Fruit fly (Drosophila melanogaster) whole organism, embryonic: ENCODE results near the gene Vha68-3.

ENCODE experiments used
- Abd-B ChIP-seq: fragments of 200-800 bp; sonication (Bioruptor generic); optimal IDR thresholded peaks from 2 replicates; lab custom pipeline; 2018; ENCODE audit warnings: missing biosample characterization, mild to moderate bottlenecking, missing genetic modification characterization, moderate library complexity
- BtbVII ChIP-seq: fragments of 200-800 bp; sonication (Bioruptor generic); optimal IDR thresholded peaks from 3 replicates; lab custom pipeline; 2017; ENCODE audit warnings: missing biosample characterization, mild to moderate bottlenecking, missing genetic modification characterization
- Bteb2 ChIP-seq: fragments of 200-800 bp; sonication (Bioruptor generic); optimal IDR thresholded peaks from 2 replicates; lab custom pipeline; 2016; ENCODE audit warnings: missing biosample characterization, missing genetic modification characterization
- CG11696 ChIP-seq: fragments of 200-800 bp; sonication (Bioruptor generic); IDR thresholded peaks from 2 replicates; pipeline ENCODE4 v1.3.6; 2022; ENCODE audit warnings: missing biosample characterization, missing genetic modification characterization
- CG13424 ChIP-seq: fragments of 200-800 bp; sonication (Bioruptor generic); optimal IDR thresholded peaks from 2 replicates; lab custom pipeline; 2019; ENCODE audit warnings: missing biosample characterization, mild to moderate bottlenecking, missing genetic modification characterization, moderate library complexity
- CG14441 ChIP-seq: fragments of 200-800 bp; sonication (Bioruptor generic); IDR thresholded peaks from 2 replicates; pipeline ENCODE4 v1.3.6; 2022; ENCODE audit warnings: missing biosample characterization, missing genetic modification characterization
- CG15011 ChIP-seq: fragments of 200-800 bp; sonication (Bioruptor generic); optimal IDR thresholded peaks from 3 replicates; lab custom pipeline; 2018; ENCODE audit warnings: missing biosample characterization, mild to moderate bottlenecking, missing genetic modification characterization
- CG15269 ChIP-seq: fragments of 200-800 bp; sonication (Bioruptor generic); optimal IDR thresholded peaks from 2 replicates; lab custom pipeline; 2018; ENCODE audit warnings: missing biosample characterization, mild to moderate bottlenecking, missing genetic modification characterization, moderate library complexity
- CG1602 ChIP-seq: fragments of 200-800 bp; sonication (Bioruptor generic); optimal IDR thresholded peaks from 3 replicates; lab custom pipeline; 2016; ENCODE audit warnings: missing biosample characterization, missing genetic modification characterization
- CG16863 ChIP-seq: fragments of 200-800 bp; sonication (Bioruptor generic); optimal IDR thresholded peaks from 3 replicates; lab custom pipeline; 2016; ENCODE audit warnings: missing biosample characterization, missing genetic modification characterization
- CG30403 ChIP-seq: fragments of 200-800 bp; sonication (Bioruptor generic); optimal IDR thresholded peaks from 3 replicates; lab custom pipeline; 2016; ENCODE audit warnings: missing biosample characterization, missing genetic modification characterization
- CG3065 ChIP-seq: fragments of 200-800 bp; sonication (Bioruptor generic); optimal IDR thresholded peaks from 2 replicates; lab custom pipeline; 2016; ENCODE audit warnings: missing biosample characterization, missing genetic modification characterization
- CG31441 ChIP-seq: fragments of 200-800 bp; sonication (Bioruptor generic); IDR thresholded peaks from 2 replicates; pipeline ENCODE4 v1.3.6; 2022; ENCODE audit warnings: missing biosample characterization, missing genetic modification characterization
- CG3281 ChIP-seq: fragments of 200-800 bp; sonication (Bioruptor generic); optimal IDR thresholded peaks from 3 replicates; lab custom pipeline; 2017; ENCODE audit warnings: missing biosample characterization, mild to moderate bottlenecking, missing genetic modification characterization
- CG34376 ChIP-seq: fragments of 200-800 bp; sonication (Bioruptor generic); optimal IDR thresholded peaks from 2 replicates; lab custom pipeline; 2018; ENCODE audit warnings: missing biosample characterization, mild to moderate bottlenecking, missing genetic modification characterization
- CG7839 ChIP-seq: fragments of 200-800 bp; sonication (Bioruptor generic); optimal IDR thresholded peaks from 3 replicates; lab custom pipeline; 2018; ENCODE audit warnings: missing biosample characterization, mild to moderate bottlenecking, missing genetic modification characterization, moderate library complexity
- CG9817 ChIP-seq: fragments of 200-800 bp; sonication (Bioruptor generic); optimal IDR thresholded peaks from 2 replicates; lab custom pipeline; 2018; ENCODE audit warnings: missing biosample characterization, mild to moderate bottlenecking, missing genetic modification characterization, moderate library complexity
- CHES-1-like ChIP-seq: fragments of 200-800 bp; sonication (Bioruptor generic); optimal IDR thresholded peaks from 2 replicates; lab custom pipeline; 2016; ENCODE audit warnings: missing biosample characterization, missing genetic modification characterization
- Dref ChIP-seq: fragments of 200-800 bp; sonication (Bioruptor generic); IDR thresholded peaks from 2 replicates; pipeline ENCODE4 v1.3.6; 2022; ENCODE audit warnings: missing biosample characterization, missing genetic modification characterization
- ERR ChIP-seq: fragments of 200-800 bp; sonication (Bioruptor generic); optimal IDR thresholded peaks from 2 replicates; lab custom pipeline; 2016; ENCODE audit warnings: missing biosample characterization, missing genetic modification characterization
- Eip74EF ChIP-seq, 2 experiments: fragments of 200-800 bp in 1 of 2; fragments of >200 bp in 1 of 2; sonication (Bioruptor generic) in 1 of 2; optimal IDR thresholded peaks; 2 replicates each; lab custom pipeline; 2017 to 2019; ENCODE audit warnings: missing biosample characterization in 2 of 2, missing genetic modification characterization in 2 of 2, mild to moderate bottlenecking in 1 of 2, moderate library complexity in 1 of 2
- HmgD ChIP-seq: fragments of 200-800 bp; sonication (Bioruptor generic); optimal IDR thresholded peaks from 3 replicates; lab custom pipeline; 2016; ENCODE audit warnings: missing biosample characterization, missing genetic modification characterization
- Hmr ChIP-seq: fragments of 200-800 bp; sonication (Bioruptor generic); optimal IDR thresholded peaks from 3 replicates; lab custom pipeline; 2017; ENCODE audit warnings: mild to moderate bottlenecking, missing biosample characterization, missing genetic modification reagents, missing genetic modification characterization
- Hr3 ChIP-seq: fragments of 200-800 bp; sonication (Bioruptor generic); optimal IDR thresholded peaks from 3 replicates; lab custom pipeline; 2016; ENCODE audit warnings: missing biosample characterization, missing genetic modification characterization
- Hr51 ChIP-seq, 2 experiments: fragments of 200-800 bp; sonication (Bioruptor generic); optimal IDR thresholded peaks; 2 replicates in 1 of 2; 3 replicates in 1 of 2; lab custom pipeline; 2016 to 2018; ENCODE audit warnings: missing biosample characterization in 2 of 2, missing genetic modification characterization in 2 of 2, mild to moderate bottlenecking in 1 of 2, moderate library complexity in 1 of 2
- NFAT ChIP-seq: fragments of 200-800 bp; sonication (Bioruptor generic); IDR thresholded peaks from 2 replicates; pipeline ENCODE4 v1.3.6; 2022; ENCODE audit warnings: missing biosample characterization, missing genetic modification characterization
- Oli ChIP-seq: fragments of 200-800 bp; sonication (Bioruptor generic); optimal IDR thresholded peaks from 2 replicates; lab custom pipeline; 2018; ENCODE audit warnings: missing biosample characterization, mild to moderate bottlenecking, missing genetic modification characterization, moderate library complexity
- Ptx1 ChIP-seq: fragments of 200-800 bp; sonication (Bioruptor generic); IDR thresholded peaks from 2 replicates; pipeline ENCODE4 v1.3.6; 2022; ENCODE audit warnings: missing biosample characterization, missing genetic modification characterization
- Sry-δ ChIP-seq: fragments of 200-800 bp; sonication (Bioruptor generic); optimal IDR thresholded peaks from 2 replicates; lab custom pipeline; 2016; ENCODE audit warnings: missing biosample characterization, missing genetic modification characterization
- bbx ChIP-seq: fragments of 200-800 bp; sonication (Bioruptor generic); IDR thresholded peaks from 2 replicates; pipeline ENCODE4 v1.3.6; 2022; ENCODE audit warnings: missing biosample characterization, missing genetic modification characterization; ENCODE audit not compliant: partially characterized antibody
- bsh ChIP-seq, 2 experiments: fragments of 200-800 bp; sonication (Bioruptor generic); optimal IDR thresholded peaks; 2 replicates each; lab custom pipeline; 2017 to 2018; ENCODE audit warnings: mild to moderate bottlenecking in 2 of 2, missing biosample characterization in 2 of 2, missing genetic modification characterization in 2 of 2, moderate library complexity in 1 of 2
- cwo ChIP-seq: fragments of 200-800 bp; sonication (Bioruptor generic); optimal IDR thresholded peaks from 3 replicates; lab custom pipeline; 2017; ENCODE audit warnings: missing biosample characterization, missing genetic modification characterization, mild to moderate bottlenecking, moderate library complexity, missing genetic modification reagents
- esg ChIP-seq: fragments of 200-800 bp; sonication (Bioruptor generic); conservative IDR thresholded peaks from 2 replicates; pipeline ENCODE4 v1.3.6; 2022; ENCODE audit warnings: missing biosample characterization, missing genetic modification characterization
- fd96Cb ChIP-seq: fragments of 200-800 bp; sonication (Bioruptor generic); optimal IDR thresholded peaks from 2 replicates; lab custom pipeline; 2018; ENCODE audit warnings: missing biosample characterization, mild to moderate bottlenecking, missing genetic modification characterization, moderate library complexity
- gem ChIP-seq: fragments of 200-800 bp; sonication (Bioruptor generic); optimal IDR thresholded peaks from 2 replicates; lab custom pipeline; 2019; ENCODE audit warnings: missing biosample characterization, mild to moderate bottlenecking, missing genetic modification characterization, moderate library complexity
- grau ChIP-seq: fragments of 200-800 bp; optimal IDR thresholded peaks from 3 replicates; lab custom pipeline; 2019; ENCODE audit warnings: missing biosample characterization, mild to moderate bottlenecking, missing genetic modification characterization, moderate library complexity
- knrl ChIP-seq: fragments of 200-800 bp; sonication (Bioruptor generic); IDR thresholded peaks from 3 replicates; pipeline ENCODE4 v1.3.6; 2022; ENCODE audit warnings: missing biosample characterization, missing genetic modification characterization; ENCODE audit not compliant: partially characterized antibody
- lab ChIP-seq: fragments of 200-800 bp; sonication (Bioruptor generic); optimal IDR thresholded peaks from 3 replicates; lab custom pipeline; 2017; ENCODE audit warnings: missing biosample characterization, missing genetic modification characterization, mild to moderate bottlenecking, moderate library complexity, missing genetic modification reagents
- lilli ChIP-seq: fragments of 200-800 bp; sonication (Bioruptor generic); optimal IDR thresholded peaks from 3 replicates; lab custom pipeline; 2016; ENCODE audit warnings: missing biosample characterization, missing genetic modification characterization
- nmo ChIP-seq: fragments of 200-800 bp; sonication (Bioruptor generic); optimal IDR thresholded peaks from 2 replicates; lab custom pipeline; 2018; ENCODE audit warnings: missing biosample characterization, mild to moderate bottlenecking, missing genetic modification characterization, moderate library complexity
- pb ChIP-seq: fragments of 200-800 bp; sonication (Bioruptor generic); optimal IDR thresholded peaks from 3 replicates; lab custom pipeline; 2016; ENCODE audit warnings: missing biosample characterization, missing genetic modification characterization
- prd ChIP-seq, 3 experiments: fragments of >200 bp in 2 of 3; fragments of 200-800 bp in 1 of 3; sonication (Bioruptor generic) in 1 of 3; optimal IDR thresholded peaks in 2 of 3; IDR thresholded peaks in 1 of 3; 2 replicates in 2 of 3; 3 replicates in 1 of 3; pipeline versions ENCODE4 v1.3.6 to Lab custom; 2017 to 2022; ENCODE audit warnings: missing biosample characterization in 1 of 3, missing genetic modification characterization in 1 of 3
- row ChIP-seq: fragments of 200-800 bp; sonication (Bioruptor generic); IDR thresholded peaks from 3 replicates; pipeline ENCODE4 v1.3.6; 2022; ENCODE audit warnings: missing biosample characterization, missing genetic modification characterization
- slbo ChIP-seq: fragments of 200-800 bp; sonication (Bioruptor generic); IDR thresholded peaks from 2 replicates; pipeline ENCODE4 v1.3.6; 2022; ENCODE audit warnings: missing biosample characterization, missing genetic modification characterization
- sob ChIP-seq: fragments of 200-800 bp; sonication (Bioruptor generic); IDR thresholded peaks from 2 replicates; pipeline ENCODE4 v1.3.6; 2022; ENCODE audit warnings: missing biosample characterization, missing genetic modification characterization
- tin ChIP-seq: fragments of 200-800 bp; sonication (Bioruptor generic); optimal IDR thresholded peaks from 3 replicates; lab custom pipeline; 2016; ENCODE audit warnings: missing biosample characterization, missing genetic modification characterization
- ttk ChIP-seq: fragments of 200-800 bp; sonication (Bioruptor generic); IDR thresholded peaks from 2 replicates; pipeline ENCODE4 v2.1.2; 2022; ENCODE audit warnings: missing biosample characterization, missing genetic modification characterization
- tx ChIP-seq: fragments of 200-800 bp; sonication (Bioruptor generic); optimal IDR thresholded peaks from 2 replicates; lab custom pipeline; 2016; ENCODE audit warnings: missing biosample characterization, missing genetic modification characterization
- zf30C ChIP-seq: fragments of 200-800 bp; sonication (Bioruptor generic); optimal IDR thresholded peaks from 3 replicates; lab custom pipeline; 2018; ENCODE audit warnings: missing biosample characterization, mild to moderate bottlenecking, missing genetic modification characterization

Gene Vha68-3

DNA sequence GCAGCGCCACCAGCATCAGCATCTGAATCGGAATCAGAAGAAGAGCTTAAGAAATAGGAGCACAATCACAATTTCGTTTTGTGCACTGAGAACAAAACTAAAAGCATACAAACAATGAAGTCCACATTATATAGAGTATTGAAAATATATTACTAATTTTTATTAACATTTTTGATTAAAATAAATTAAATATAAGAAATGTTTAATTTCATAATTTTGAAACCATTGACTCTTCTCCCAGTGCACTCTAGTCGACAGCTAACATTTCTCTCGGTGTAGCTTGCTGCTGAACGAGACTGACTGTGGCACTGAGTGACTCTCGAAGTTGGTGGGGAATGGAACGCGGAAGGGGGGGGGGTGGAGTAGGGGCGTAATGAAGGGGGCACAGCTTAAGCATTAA, 27.9 kb upstream of the Vha68-3 start (continued):
- TF ChIP-seq Eip74EF (GFP tag; optimal IDR thresholded peaks at IDR 0.05; lab: Kevin White, UChicago) (no peak), Sry-δ (no peak), Hmr (GFP tag; lab: Kevin White, UChicago) (peak; percentile 34), Ptx1 (GFP tag; lab: Robert Waterston, UW) (peak; percentile 25; the same call in 1 of the 2 replicates), CG3065 (GFP tag; lab: Kevin White, UChicago) (no peak), CG13424 (tag; lab: Kevin White, UChicago) (peak; percentile 1), Bteb2 (GFP tag; lab: Kevin White, UChicago) (no peak), CG34376 (GFP tag; lab: Kevin White, UChicago) (no peak), CG11696 (GFP tag; lab: Robert Waterston, UW) (0 out of 2 replicates have a peak, but pooled peaks have one; percentile 19), CG15269 (tag; lab: Kevin White, UChicago) (peak; percentile 48), row (GFP tag; lab: Robert Waterston, UW) (peak; percentile 59; the same call in 2 of the 3 replicates), lilli (GFP tag; lab: Kevin White, UChicago) (no peak), CG3281 (GFP tag; lab: Kevin White, UChicago) (peak; percentile 25), cwo (GFP tag; lab: Kevin White, UChicago) (peak; percentile 5), nmo (GFP tag; lab: Kevin White, UChicago) (peak; percentile 21), HmgD (GFP tag; lab: Kevin White, UChicago) (no peak), grau (tag; lab: Kevin White, UChicago) (peak; percentile 40), tx (no peak), CG16863 (GFP tag; lab: Kevin White, UChicago) (no peak), Abd-B (GFP tag; lab: Kevin White, UChicago) (peak; percentile 10), lab (peak; percentile 21), sob (GFP tag; lab: Robert Waterston, UW) (no peak), slbo (GFP tag; lab: Robert Waterston, UW) (0 out of 2 replicates have a peak, but pooled peaks have one; percentile 26), tin (no peak), CG30403 (peak; percentile 9), bsh (GFP tag; optimal IDR thresholded peaks at IDR 0.05; lab: Kevin White, UChicago) (no peak), gem (tag; lab: Kevin White, UChicago) (peak; percentile 67), CG14441 (GFP tag; lab: Robert Waterston, UW) (peak; percentile 13; the same call in 1 of the 2 replicates), CG31441 (GFP tag; lab: Robert Waterston, UW) (peak; percentile 39), NFAT (GFP tag; lab: Robert Waterston, UW) (no peak), CHES-1-like (GFP tag; lab: Kevin White, UChicago) (no peak), prd (optimal IDR thresholded peaks at IDR 0.05; lab: Kevin White, UChicago) (no peak), prd (GFP tag; IDR thresholded peaks at IDR 0.05; lab: Robert Waterston, UW) (peak; percentile 22; the same call in 1 of the 3 replicates), zf30C (GFP tag; lab: Kevin White, UChicago) (no peak), knrl (GFP tag; lab: Robert Waterston, UW) (no peak), CG15011 (GFP tag; lab: Kevin White, UChicago) (no peak), Dref (GFP tag; lab: Robert Waterston, UW) (no peak), BtbVII (no peak), CG7839 (tag; lab: Kevin White, UChicago) (peak; percentile 56), ERR (GFP tag; lab: Kevin White, UChicago) (no peak), Hr51 (GFP tag; optimal IDR thresholded peaks at IDR 0.05; lab: Kevin White, UChicago) (peak in 1 of 2 experiments; percentile 37), bbx (GFP tag; lab: Robert Waterston, UW) (no peak), esg (GFP tag; lab: Robert Waterston, UW) (peak; percentile 28; the same call in 1 of the 2 replicates), Oli (tag; lab: Kevin White, UChicago) (peak; percentile 13), fd96Cb (tag; lab: Kevin White, UChicago) (peak; percentile 8), Hr3 (peak; percentile 18), pb (GFP tag; lab: Kevin White, UChicago) (no peak), CG1602 (GFP tag; lab: Kevin White, UChicago) (no peak), CG9817 (tag; lab: Kevin White, UChicago) (peak; percentile 30), ttk (GFP tag; lab: Robert Waterston, UW) (peak; percentile 39; the same call in 1 of the 2 replicates)
